Worm (Caenorhabditis elegans): ENCODE results near the gene skat-1.

- TF ChIP-seq flh-1 (GFP tag; optimal IDR thresholded peaks at IDR 0.05) (no peak), drap-1 (GFP tag; optimal IDR thresholded peaks at IDR 0.05) (no peak), blmp-1 (tag; optimal IDR thresholded peaks at IDR 0.05) (no peak), unc-62 (GFP tag; optimal IDR thresholded peaks at IDR 0.05) (no peak), snpc-4 (tag; optimal IDR thresholded peaks at IDR 0.05) (no peak), ztf-11 (tag; optimal IDR thresholded peaks at IDR 0.05) (no peak)
Observed at ce11 chrIII:9026951-9027350, 30.4 kb upstream of the skat-1 start, which contains the start of gene F59B2.13.
